Fruit fly (Drosophila melanogaster) Kc167 (cell line): ENCODE data around the gene Jupiter.

Experiments used
- Myc ChIP-seq: fragments of >200 bp; optimal IDR thresholded peaks from 2 replicates; lab custom pipeline; 2017; ENCODE audit warnings: missing external identifiers
- Sin3A ChIP-seq: fragments of >200 bp; optimal IDR thresholded peaks from 2 replicates; lab custom pipeline; 2018; ENCODE audit warnings: missing external identifiers
- h ChIP-seq: fragments of >200 bp; optimal IDR thresholded peaks from 3 replicates; lab custom pipeline; 2018; ENCODE audit warnings: missing external identifiers
- insv ChIP-seq: fragments of >200 bp; optimal IDR thresholded peaks from 3 replicates; lab custom pipeline; 2018; ENCODE audit warnings: missing external identifiers
- ttk ChIP-seq: sonication (Bioruptor generic); optimal IDR thresholded peaks from 2 replicates; lab custom pipeline; 2017; ENCODE audit warnings: missing external identifiers

DNA sequence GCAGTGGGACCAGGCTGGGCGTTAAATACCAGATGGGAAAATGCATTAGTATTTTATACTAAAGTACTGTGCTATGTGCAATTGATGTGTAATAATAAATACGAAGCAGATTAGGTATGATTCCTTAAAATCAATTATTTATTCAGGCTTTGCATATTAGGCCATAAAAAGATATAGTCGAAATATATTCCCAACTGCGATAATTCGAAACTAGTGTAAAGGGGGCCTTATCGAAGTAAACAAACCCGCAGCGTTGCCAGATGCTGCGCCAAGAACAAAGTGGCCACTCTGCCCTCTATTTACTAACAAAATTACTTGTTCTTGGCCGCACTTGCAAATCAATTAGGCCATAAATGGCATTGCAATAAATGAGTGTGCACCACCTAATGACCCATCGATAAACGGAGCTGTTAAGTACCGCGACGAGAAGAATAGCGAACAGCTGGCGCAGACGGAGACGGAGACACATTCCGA is 62.2 kb downstream of the Jupiter start, which contains the start of gene CG10898:
- TF ChIP-seq h (lab: Kevin White, UChicago) (no peak), insv (lab: Kevin White, UChicago) (no peak), ttk (lab: Kevin White, UChicago) (no peak), Myc (lab: Kevin White, UChicago) (no peak), Sin3A (lab: Kevin White, UChicago) (no peak)
